Worm (Caenorhabditis elegans): Measurements from ENCODE around the gene sas-4.

- TF ChIP-seq F39B2.1 (GFP tag; IDR thresholded peaks at IDR 0.05) (no peak), Y67H2A.10 (GFP tag; conservative IDR thresholded peaks at IDR 0.05) (no peak), ama-1 (optimal IDR thresholded peaks at IDR 0.05) (no peak), ama-1 (GFP tag; optimal IDR thresholded peaks at IDR 0.05) (no peak), madf-10 (tag; optimal IDR thresholded peaks at IDR 0.05) (no peak), dpl-1 (GFP tag; optimal IDR thresholded peaks at IDR 0.05) (no peak), nfya-1 (tag; optimal IDR thresholded peaks at IDR 0.05; ENCODE audit: borderline replicate concordance, insufficient read depth) (no peak), pha-4 (tag; optimal IDR thresholded peaks at IDR 0.05) (no peak), hrde-1 (tag; optimal IDR thresholded peaks at IDR 0.05; ENCODE audit: borderline replicate concordance) (no peak), egl-44 (GFP tag; IDR thresholded peaks at IDR 0.05) (no peak)
These were observed 6.0 kb upstream of the sas-4 start, which contains the start of gene F10E9.12 for ce11 chrIII:8324412-8324811.
